Fruit fly (Drosophila melanogaster) whole organism, adult: ENCODE measurements around the gene SelG.

Source experiments
- CG11617 ChIP-seq: fragments of 200-800 bp; sonication (Bioruptor generic); optimal IDR thresholded peaks from 2 replicates; lab custom pipeline; 2017; ENCODE audit warnings: mild to moderate bottlenecking, missing biosample characterization, missing genetic modification reagents, missing genetic modification characterization
- CG12768 ChIP-seq: fragments of 200-800 bp; sonication (Bioruptor generic); optimal IDR thresholded peaks from 2 replicates; lab custom pipeline; 2017; ENCODE audit warnings: missing biosample characterization, missing genetic modification characterization, mild to moderate bottlenecking, moderate library complexity, missing genetic modification reagents
- CG14711 ChIP-seq: fragments of 200-800 bp; sonication (Bioruptor generic); optimal IDR thresholded peaks from 2 replicates; lab custom pipeline; 2018; ENCODE audit warnings: missing biosample characterization, mild to moderate bottlenecking, missing genetic modification characterization, moderate library complexity
- CG1620 ChIP-seq: fragments of 200-800 bp; sonication (Bioruptor generic); optimal IDR thresholded peaks from 2 replicates; lab custom pipeline; 2016; ENCODE audit warnings: missing biosample characterization, missing genetic modification characterization
- CG33017 ChIP-seq: fragments of 200-800 bp; sonication (Bioruptor generic); optimal IDR thresholded peaks from 2 replicates; lab custom pipeline; 2018; ENCODE audit warnings: missing biosample characterization, mild to moderate bottlenecking, missing genetic modification characterization, moderate library complexity
- CG5204 ChIP-seq: fragments of 200-800 bp; sonication (Bioruptor generic); optimal IDR thresholded peaks from 2 replicates; lab custom pipeline; 2016; ENCODE audit warnings: missing biosample characterization, missing genetic modification characterization
- CG7045 ChIP-seq: fragments of 200-800 bp; sonication (Bioruptor generic); optimal IDR thresholded peaks from 2 replicates; lab custom pipeline; 2017; ENCODE audit warnings: missing biosample characterization, mild to moderate bottlenecking, missing genetic modification characterization
- CG7101 ChIP-seq: fragments of 200-800 bp; sonication (Bioruptor generic); optimal IDR thresholded peaks from 2 replicates; lab custom pipeline; 2018; ENCODE audit warnings: missing biosample characterization, mild to moderate bottlenecking, missing genetic modification characterization, moderate library complexity
- Clk ChIP-seq: fragments of 200-800 bp; sonication (Bioruptor generic); optimal IDR thresholded peaks from 2 replicates; lab custom pipeline; 2017; ENCODE audit warnings: missing biosample characterization, missing genetic modification characterization
- Crg-1 ChIP-seq: fragments of 200-800 bp; sonication (Bioruptor generic); optimal IDR thresholded peaks from 2 replicates; lab custom pipeline; 2016; ENCODE audit warnings: missing biosample characterization, missing genetic modification characterization
- Hr96 ChIP-seq: fragments of 200-800 bp; sonication (Bioruptor generic); optimal IDR thresholded peaks from 2 replicates; lab custom pipeline; 2016; ENCODE audit warnings: missing biosample characterization, missing genetic modification characterization
- Mnt ChIP-seq: fragments of 200-800 bp; sonication (Bioruptor generic); optimal IDR thresholded peaks from 2 replicates; lab custom pipeline; 2016; ENCODE audit warnings: missing biosample characterization, mild to moderate bottlenecking, missing genetic modification characterization
- bab1 ChIP-seq: fragments of 200-800 bp; sonication (Bioruptor generic); optimal IDR thresholded peaks from 3 replicates; lab custom pipeline; 2019; ENCODE audit warnings: missing biosample characterization, mild to moderate bottlenecking, missing genetic modification characterization, moderate library complexity
- cic ChIP-seq: fragments of 200-800 bp; sonication (Bioruptor generic); optimal IDR thresholded peaks from 2 replicates; lab custom pipeline; 2017; ENCODE audit warnings: missing biosample characterization, mild to moderate bottlenecking, missing genetic modification characterization, moderate library complexity
- cnc ChIP-seq, 2 experiments: fragments of >200 bp; optimal IDR thresholded peaks; 2 replicates each; lab custom pipeline; 2017
- kay ChIP-seq: fragments of 200-800 bp; sonication (Bioruptor generic); peaks from one replicate; lab custom pipeline; 2016; ENCODE audit warnings: missing biosample characterization, missing genetic modification characterization, borderline replicate concordance
- ovo ChIP-seq: fragments of 200-800 bp; sonication (Bioruptor generic); optimal IDR thresholded peaks from 2 replicates; lab custom pipeline; 2016; ENCODE audit warnings: missing biosample characterization, missing genetic modification characterization
- pad ChIP-seq: fragments of 200-800 bp; sonication (Bioruptor generic); optimal IDR thresholded peaks from 3 replicates; lab custom pipeline; 2017; ENCODE audit warnings: missing biosample characterization, missing genetic modification characterization, mild to moderate bottlenecking, moderate library complexity, missing genetic modification reagents
- tj ChIP-seq: fragments of 200-800 bp; sonication (Bioruptor generic); optimal IDR thresholded peaks from 3 replicates; lab custom pipeline; 2017; ENCODE audit warnings: missing biosample characterization, mild to moderate bottlenecking, missing genetic modification characterization, moderate library complexity
- toe ChIP-seq: fragments of 200-800 bp; sonication (Bioruptor generic); optimal IDR thresholded peaks from 2 replicates; lab custom pipeline; 2016; ENCODE audit warnings: missing biosample characterization, missing genetic modification characterization

Gene SelG

DNA sequence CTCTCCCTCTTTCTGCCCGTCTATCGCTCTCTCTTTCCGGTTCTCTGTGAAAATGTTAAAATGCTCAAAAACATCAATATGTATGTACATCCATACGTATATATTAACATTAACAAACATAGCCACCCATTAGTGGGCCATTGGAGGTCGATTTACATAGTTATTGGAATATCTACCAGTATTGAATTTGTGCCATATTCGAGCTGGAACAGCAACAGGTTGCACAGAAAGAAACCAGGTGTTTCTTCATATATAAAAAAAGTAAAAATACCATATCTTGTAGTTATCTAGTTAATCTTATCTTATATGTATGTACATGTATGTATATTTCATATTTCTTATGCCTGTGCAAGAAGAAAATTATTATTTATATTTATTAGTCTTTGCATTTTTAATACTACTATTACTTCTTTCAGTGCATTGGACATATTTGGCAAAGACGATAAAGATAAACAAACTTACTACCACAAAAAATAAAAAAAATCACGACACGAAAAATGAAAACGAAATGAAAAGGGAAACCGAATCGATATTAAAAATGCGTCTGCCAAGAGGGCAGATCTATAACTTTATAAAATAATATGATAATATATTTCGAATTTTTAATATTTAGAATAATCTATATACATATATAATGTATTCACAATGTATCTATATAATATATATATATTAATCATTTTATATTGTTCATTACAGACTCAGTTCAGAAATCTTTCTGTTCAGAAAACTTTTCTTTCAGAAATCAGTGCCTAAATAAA, 38.4 kb upstream of the SelG start:
- TF ChIP-seq Clk (GFP tag; lab: Kevin White, UChicago) = no peak
- TF ChIP-seq cnc (optimal IDR thresholded peaks at IDR 0.05; lab: Kevin White, UChicago) = no peak
- no peak for TF ChIP-seq pad (GFP tag; lab: Kevin White, UChicago)
- TF ChIP-seq ovo = no peak
- no peak for TF ChIP-seq cic
- no peak for TF ChIP-seq CG12768 (GFP tag; lab: Kevin White, UChicago)
- no peak for TF ChIP-seq CG5204 (GFP tag; lab: Kevin White, UChicago)
- no peak for TF ChIP-seq Crg-1 (GFP tag; lab: Kevin White, UChicago)
- no peak for TF ChIP-seq CG1620 (GFP tag; lab: Kevin White, UChicago)
- no peak for TF ChIP-seq Mnt (GFP tag; lab: Kevin White, UChicago)
- TF ChIP-seq tj (GFP tag; lab: Kevin White, UChicago) = no peak
- no peak for TF ChIP-seq kay (GFP tag; lab: Kevin White, UChicago)
- no peak for TF ChIP-seq CG7045 (GFP tag; lab: Kevin White, UChicago)
- TF ChIP-seq CG7101 (tag; lab: Kevin White, UChicago) = no peak
- no peak for TF ChIP-seq CG33017 (tag; lab: Kevin White, UChicago)
- TF ChIP-seq Hr96 = no peak
- no peak for TF ChIP-seq toe (GFP tag; lab: Kevin White, UChicago)
- no peak for TF ChIP-seq bab1 (GFP tag; lab: Kevin White, UChicago)
- no peak for TF ChIP-seq CG14711 (tag; lab: Kevin White, UChicago)

- TF ChIP-seq CG7101 (tag; lab: Kevin White, UChicago) (no peak), CG5204 (GFP tag; lab: Kevin White, UChicago) (no peak), Mnt (GFP tag; lab: Kevin White, UChicago) (no peak), CG11617 (GFP tag; lab: Kevin White, UChicago) (no peak), CG33017 (tag; lab: Kevin White, UChicago) (no peak), kay (GFP tag; lab: Kevin White, UChicago) (no peak), tj (GFP tag; lab: Kevin White, UChicago) (no peak), CG7045 (GFP tag; lab: Kevin White, UChicago) (no peak), CG12768 (GFP tag; lab: Kevin White, UChicago) (no peak), cnc (optimal IDR thresholded peaks at IDR 0.05; lab: Kevin White, UChicago) (no peak), bab1 (GFP tag; lab: Kevin White, UChicago) (no peak), pad (GFP tag; lab: Kevin White, UChicago) (no peak), Clk (GFP tag; lab: Kevin White, UChicago) (no peak), ovo (no peak), Hr96 (no peak), CG14711 (tag; lab: Kevin White, UChicago) (no peak), Crg-1 (GFP tag; lab: Kevin White, UChicago) (no peak)
These were observed 37.8 kb upstream of the SelG start for dm6 chrX:11849267-11849666.

DNA sequence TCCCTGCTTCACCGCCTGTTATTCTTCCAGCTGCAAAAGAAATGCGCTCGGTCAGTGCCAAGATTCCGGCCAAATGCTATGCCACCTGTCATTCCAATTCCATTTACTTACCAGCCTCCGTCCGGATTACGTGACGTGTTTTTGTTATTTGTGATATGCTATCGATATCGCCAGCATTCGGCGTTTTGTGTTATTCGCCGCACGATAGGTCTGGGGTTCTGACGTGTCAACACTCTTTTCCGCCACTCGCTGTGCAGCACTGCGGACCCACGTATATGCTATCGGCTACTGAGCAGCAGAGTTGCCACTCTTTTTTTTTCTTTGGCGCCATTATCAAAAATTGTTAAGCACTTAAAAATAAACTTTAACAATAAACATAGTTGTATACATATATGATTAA, 34.8 kb upstream of the SelG start, which contains the start of gene p24-1:
Gene p24-1 (minus strand): TSS at position 221 of the 400 bp plus-strand sequence.
- TF ChIP-seq ovo (peak; percentile 67), CG5204 (GFP tag; lab: Kevin White, UChicago) (no peak), bab1 (GFP tag; lab: Kevin White, UChicago) (peak; percentile 81), CG7045 (GFP tag; lab: Kevin White, UChicago) (no peak), CG11617 (GFP tag; lab: Kevin White, UChicago) (peak; percentile 24), CG1620 (GFP tag; lab: Kevin White, UChicago) (peak; percentile 88), tj (GFP tag; lab: Kevin White, UChicago) (peak; percentile 16), cnc (optimal IDR thresholded peaks at IDR 0.05; lab: Kevin White, UChicago) (no peak), Hr96 (no peak), CG33017 (tag; lab: Kevin White, UChicago) (no peak), toe (GFP tag; lab: Kevin White, UChicago) (peak; percentile 28), CG12768 (GFP tag; lab: Kevin White, UChicago) (no peak), cic (peak; percentile 41), kay (GFP tag; lab: Kevin White, UChicago) (no peak), Crg-1 (GFP tag; lab: Kevin White, UChicago) (peak; percentile 88), CG14711 (tag; lab: Kevin White, UChicago) (peak; percentile 76), Mnt (GFP tag; lab: Kevin White, UChicago) (peak; percentile 85), pad (GFP tag; lab: Kevin White, UChicago) (peak; percentile 73), CG7101 (tag; lab: Kevin White, UChicago) (peak; percentile 81), Clk (GFP tag; lab: Kevin White, UChicago) (no peak)

DNA sequence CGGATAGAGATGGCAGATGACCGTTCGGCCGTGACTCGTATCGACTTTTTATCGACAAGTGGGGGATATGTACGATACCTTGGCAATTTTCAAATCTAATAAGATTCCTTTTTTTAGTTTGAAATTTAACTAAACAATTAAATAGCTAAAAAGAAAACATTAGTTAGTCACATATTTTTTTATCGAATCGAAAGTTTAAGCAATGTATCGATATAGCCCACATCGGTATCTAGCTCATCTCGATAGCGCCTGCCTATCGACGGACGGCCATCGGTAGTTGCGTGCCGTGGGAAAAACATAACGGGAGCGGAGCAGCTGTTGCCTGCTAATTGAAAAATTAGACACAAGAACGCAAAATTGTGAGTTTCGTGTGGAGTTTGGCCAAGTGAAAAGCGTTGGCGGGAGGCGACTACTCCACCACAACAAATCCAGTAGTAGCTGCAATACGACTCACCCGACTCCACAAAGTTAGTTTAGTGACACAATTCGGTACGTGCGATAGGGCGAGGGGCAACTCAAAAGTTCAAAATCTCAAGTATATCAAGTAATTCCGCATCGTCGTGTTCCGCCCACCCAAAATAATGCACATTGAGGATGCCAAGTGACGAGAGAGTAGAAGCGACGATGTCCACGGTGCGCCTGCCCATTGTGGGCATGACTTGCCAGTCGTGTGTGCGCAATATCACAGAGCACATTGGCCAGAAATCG, 32.2 kb upstream of the SelG start, which contains the start of the genes CG10347 and ATP7:
Gene CG10347 (minus strand): TSS at position 174 of the 708 bp plus-strand sequence.
Gene ATP7 (plus strand): TSS at position 265 of the 708 bp plus-strand sequence.
- peak; percentile 77 for TF ChIP-seq bab1 (GFP tag; lab: Kevin White, UChicago)
- TF ChIP-seq Crg-1 (GFP tag; lab: Kevin White, UChicago) = peak; percentile 27
- no peak for TF ChIP-seq kay (GFP tag; lab: Kevin White, UChicago)
- TF ChIP-seq Mnt (GFP tag; lab: Kevin White, UChicago) = peak; percentile 81
- TF ChIP-seq CG12768 (GFP tag; lab: Kevin White, UChicago) = no peak
- TF ChIP-seq CG11617 (GFP tag; lab: Kevin White, UChicago) = peak; percentile 61
- TF ChIP-seq CG1620 (GFP tag; lab: Kevin White, UChicago) = peak; percentile 55
- peak; percentile 32 for TF ChIP-seq tj (GFP tag; lab: Kevin White, UChicago)
- peak; percentile 90 for TF ChIP-seq ovo
- peak; percentile 41 for TF ChIP-seq CG7101 (tag; lab: Kevin White, UChicago)
- TF ChIP-seq CG5204 (GFP tag; lab: Kevin White, UChicago) = no peak
- peak; percentile 35 for TF ChIP-seq pad (GFP tag; lab: Kevin White, UChicago)
- TF ChIP-seq Clk (GFP tag; lab: Kevin White, UChicago) = no peak
- TF ChIP-seq cic = no peak
- no peak for TF ChIP-seq Hr96
- no peak for TF ChIP-seq CG33017 (tag; lab: Kevin White, UChicago)
- TF ChIP-seq CG7045 (GFP tag; lab: Kevin White, UChicago) = no peak
- TF ChIP-seq toe (GFP tag; lab: Kevin White, UChicago) = peak; percentile 47
- peak; percentile 43 for TF ChIP-seq CG14711 (tag; lab: Kevin White, UChicago)
- TF ChIP-seq cnc (optimal IDR thresholded peaks at IDR 0.05; lab: Kevin White, UChicago) = peak in 1 of 2 experiments; percentile 44
